Worm (Caenorhabditis elegans): ENCODE results near the gene cccp-1.

ce11 chrIII:12468869-12469268 is 3.8 kb upstream of the cccp-1 start, which contains the start of gene Y49E10.29:
- TF ChIP-seq hmg-20 (GFP tag; IDR thresholded peaks at IDR 0.05) = no peak
- TF ChIP-seq ceh-58 (GFP tag; IDR thresholded peaks at IDR 0.05) = no peak
- TF ChIP-seq snpc-3.4 (tag; optimal IDR thresholded peaks at IDR 0.05) = no peak
- TF ChIP-seq ceh-91 (GFP tag; IDR thresholded peaks at IDR 0.05) = no peak
